Worm (Caenorhabditis elegans) whole organism, early embryonic: ENCODE data around the gene F49C12.15.
"Not testable (repeated sequence)": the region's sequence is repeated elsewhere in the genome, so short reads cannot be mapped to it uniquely, and the experiment has no call there.

ENCODE experiments used
- F13C5.2 ChIP-seq: sonication (generic microtip); optimal IDR thresholded peaks from 2 replicates; lab custom pipeline; 2017; ENCODE audit warnings: mild to moderate bottlenecking, missing genetic modification characterization, inconsistent platforms, missing compliant biosample characterization
- aly-1 ChIP-seq: sonication (generic microtip); optimal IDR thresholded peaks from 2 replicates; lab custom pipeline; 2016; ENCODE audit warnings: missing genetic modification characterization, missing compliant biosample characterization
- ama-1 ChIP-seq: fragments of 150-350 bp; optimal IDR thresholded peaks from 2 replicates; lab custom pipeline; 2014
- ceh-13 ChIP-seq: fragments of 200-800 bp; sonication (Bioruptor generic); optimal IDR thresholded peaks from 2 replicates; lab custom pipeline; 2018; ENCODE audit warnings: mild to moderate bottlenecking, missing genetic modification characterization, missing compliant biosample characterization
- ceh-36 ChIP-seq: sonication (generic microtip); optimal IDR thresholded peaks from 2 replicates; lab custom pipeline; 2016; ENCODE audit warnings: missing genetic modification characterization, inconsistent platforms, missing compliant biosample characterization
- ets-7 ChIP-seq: sonication (generic microtip); optimal IDR thresholded peaks from 2 replicates; lab custom pipeline; 2016; ENCODE audit warnings: missing genotype, missing genetic modification characterization, missing compliant biosample characterization
- flt-1 ChIP-seq: fragments of 200-800 bp; sonication (Bioruptor generic); IDR thresholded peaks from 2 replicates; pipeline ENCODE4 v1.3.6; 2022; ENCODE audit warnings: missing genetic modification characterization, missing compliant biosample characterization
- hmbx-1 ChIP-seq: sonication (generic microtip); optimal IDR thresholded peaks from 2 replicates; lab custom pipeline; 2016; ENCODE audit warnings: mild to moderate bottlenecking, missing genetic modification characterization, missing compliant biosample characterization
- hmg-4 ChIP-seq: fragments of 200-800 bp; sonication (Bioruptor generic); optimal IDR thresholded peaks from 2 replicates; lab custom pipeline; 2018; ENCODE audit warnings: mild to moderate bottlenecking, missing genetic modification characterization, missing compliant biosample characterization
- hnd-1 ChIP-seq: sonication (generic microtip); optimal IDR thresholded peaks from 2 replicates; lab custom pipeline; 2016; ENCODE audit warnings: missing genetic modification characterization, missing compliant biosample characterization
- pes-1 ChIP-seq: fragments of 200-800 bp; sonication (Bioruptor generic); IDR thresholded peaks from 2 replicates; pipeline ENCODE4 v1.3.6; 2022; ENCODE audit warnings: missing genetic modification reagents, missing genetic modification characterization, missing compliant biosample characterization
- scrt-1 ChIP-seq: fragments of 200-800 bp; sonication (Bioruptor generic); IDR thresholded peaks from 2 replicates; pipeline ENCODE4 v1.3.6; 2022; ENCODE audit warnings: missing genetic modification characterization, missing compliant biosample characterization
- sea-1 ChIP-seq: fragments of 200-800 bp; sonication (Bioruptor generic); conservative IDR thresholded peaks from 2 replicates; pipeline ENCODE4 v1.3.6; 2022; ENCODE audit warnings: missing genetic modification characterization, missing compliant biosample characterization
- tbx-11 ChIP-seq: fragments of 200-800 bp; sonication (Bioruptor generic); IDR thresholded peaks from 2 replicates; pipeline ENCODE4 v1.3.6; 2022; ENCODE audit warnings: missing genetic modification characterization, missing compliant biosample characterization
- tbx-37 ChIP-seq: fragments of 200-800 bp; sonication (Bioruptor generic); conservative IDR thresholded peaks from 2 replicates; pipeline ENCODE4 v1.3.6; 2022; ENCODE audit warnings: missing genetic modification reagents, missing genetic modification characterization, missing compliant biosample characterization
- tra-4 ChIP-seq: sonication (generic microtip); optimal IDR thresholded peaks from 2 replicates; lab custom pipeline; 2017; ENCODE audit warnings: missing genetic modification characterization, missing compliant biosample characterization

The F49C12.15 gene

DNA sequence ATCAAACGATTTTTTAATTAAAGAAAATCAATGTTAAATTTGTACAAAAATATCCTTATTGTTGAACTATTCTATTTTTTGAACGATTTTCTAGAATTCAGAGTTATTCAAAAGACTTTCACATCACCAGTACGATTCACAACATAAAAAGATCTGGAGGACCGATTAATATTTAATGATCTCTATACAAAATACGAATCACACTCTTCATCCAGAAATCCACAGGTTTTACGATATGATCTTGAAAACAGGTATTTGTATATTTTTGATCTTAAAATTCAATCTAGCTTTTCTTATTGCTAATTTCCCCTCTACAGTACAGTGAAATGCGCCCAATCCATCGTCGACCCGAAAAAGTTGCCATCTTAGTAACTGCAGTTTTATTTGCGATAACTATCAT lies 19.6 kb upstream of the F49C12.15 start, which contains the start of gene F49C12.5:
Gene F49C12.5 (plus strand): TSS at position 301 of the 400 bp plus-strand sequence.
- TF ChIP-seq ceh-36 (no peak), ama-1 (lab: Kevin White, UChicago) (no peak), tbx-37 (GFP tag; lab: Robert Waterston, UW) (no peak), flt-1 (GFP tag; lab: Robert Waterston, UW) (no peak), hmg-4 (GFP tag; lab: Kevin White, UChicago) (no peak), pes-1 (no peak), ets-7 (tag; lab: Kevin White, UChicago) (no peak), hnd-1 (no peak), tbx-11 (GFP tag; lab: Robert Waterston, UW) (no peak), F13C5.2 (tag; lab: Kevin White, UChicago) (no peak)

DNA sequence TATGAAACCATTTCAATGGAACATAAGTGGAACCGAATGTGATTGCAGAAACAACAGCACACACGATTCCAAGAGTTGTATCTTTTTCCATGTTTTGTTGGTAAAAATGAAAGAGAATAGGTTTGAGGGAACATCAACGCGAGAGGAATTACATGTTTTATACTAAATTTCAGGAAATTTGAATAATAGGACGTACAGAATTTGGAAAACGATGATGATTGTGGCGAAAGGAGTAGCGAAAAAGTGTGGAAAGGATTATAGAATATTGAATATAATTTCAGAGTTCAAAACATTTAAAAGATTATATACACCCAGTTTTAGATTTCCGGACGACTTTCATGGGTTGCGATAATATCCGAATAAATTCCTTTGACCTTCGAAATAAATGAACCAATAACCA lies 15.3 kb upstream of the F49C12.15 start, which contains the start of gene F49C12.6:
Gene F49C12.6 (minus strand): TSS at position 101 of the 400 bp plus-strand sequence.
- no peak for TF ChIP-seq tbx-11 (GFP tag; lab: Robert Waterston, UW)
- TF ChIP-seq flt-1 (GFP tag; lab: Robert Waterston, UW): no peak
- no peak for TF ChIP-seq ama-1 (lab: Kevin White, UChicago)
- no peak for TF ChIP-seq tbx-37 (GFP tag; lab: Robert Waterston, UW)
- no peak for TF ChIP-seq hmg-4 (GFP tag; lab: Kevin White, UChicago)
- no peak for TF ChIP-seq ceh-36
- no peak for TF ChIP-seq tra-4 (tag; lab: Kevin White, UChicago)
- no peak for TF ChIP-seq hmbx-1 (tag; lab: Kevin White, UChicago)

DNA sequence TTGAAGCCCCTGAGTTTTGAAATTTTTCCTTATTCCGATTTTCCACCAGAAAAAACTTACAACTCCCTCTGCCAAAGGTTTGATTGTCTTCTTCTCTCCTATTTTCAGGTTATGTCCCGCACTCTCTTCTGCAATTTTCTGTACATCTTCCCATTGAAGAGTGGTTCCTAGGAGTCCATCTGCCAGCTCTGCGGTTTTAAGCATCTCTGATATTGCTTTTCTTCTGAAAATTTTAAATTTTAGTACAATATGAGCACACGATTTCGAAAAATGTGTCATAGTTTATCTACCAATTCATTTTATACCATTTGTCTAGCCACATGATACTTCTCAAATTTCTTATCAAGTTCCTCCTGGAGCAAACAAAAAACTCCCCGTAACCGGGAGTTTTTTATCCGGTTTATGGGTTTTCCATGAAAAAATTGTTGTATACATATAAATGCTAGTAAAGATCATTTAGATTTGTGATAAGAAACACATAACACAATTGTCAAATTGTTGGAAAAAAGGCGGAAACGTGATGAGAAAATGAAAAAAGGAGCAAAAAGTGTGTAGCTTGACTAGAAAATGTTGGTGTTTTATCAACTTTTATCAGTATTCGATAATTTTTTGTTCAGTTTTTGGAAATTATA lies 13.2 kb upstream of the F49C12.15 start:
- no peak for TF ChIP-seq tbx-11 (GFP tag; lab: Robert Waterston, UW)
- no peak for TF ChIP-seq pes-1
- no peak for TF ChIP-seq ceh-13 (GFP tag; lab: Kevin White, UChicago)
- TF ChIP-seq scrt-1 (GFP tag; lab: Robert Waterston, UW): no peak

DNA sequence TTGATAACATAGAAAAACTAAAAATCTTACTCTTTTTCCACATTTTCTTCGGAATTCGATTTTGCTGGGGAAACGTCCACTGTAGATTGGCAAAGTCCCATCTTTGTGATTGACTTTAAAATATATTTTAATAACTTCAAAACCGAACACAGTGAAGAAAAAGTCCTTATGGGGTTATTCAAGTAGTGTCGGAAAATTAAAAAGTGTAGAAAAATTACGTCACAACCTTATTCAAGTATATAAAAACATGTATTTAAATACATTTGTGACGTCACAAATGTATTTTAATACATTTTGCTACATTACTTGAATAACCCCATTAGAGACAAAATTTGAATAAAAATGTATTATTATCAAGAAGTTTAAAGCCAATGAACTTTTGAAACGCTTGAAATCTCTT lies 11.4 kb upstream of the F49C12.15 start, which contains the start of gene F49C12.7:
Gene F49C12.7 (minus strand): TSS at position 101 of the 400 bp plus-strand sequence.
- not testable (repeated sequence) for TF ChIP-seq flt-1 (GFP tag; lab: Robert Waterston, UW); ets-7 (tag; lab: Kevin White, UChicago); ceh-36

DNA sequence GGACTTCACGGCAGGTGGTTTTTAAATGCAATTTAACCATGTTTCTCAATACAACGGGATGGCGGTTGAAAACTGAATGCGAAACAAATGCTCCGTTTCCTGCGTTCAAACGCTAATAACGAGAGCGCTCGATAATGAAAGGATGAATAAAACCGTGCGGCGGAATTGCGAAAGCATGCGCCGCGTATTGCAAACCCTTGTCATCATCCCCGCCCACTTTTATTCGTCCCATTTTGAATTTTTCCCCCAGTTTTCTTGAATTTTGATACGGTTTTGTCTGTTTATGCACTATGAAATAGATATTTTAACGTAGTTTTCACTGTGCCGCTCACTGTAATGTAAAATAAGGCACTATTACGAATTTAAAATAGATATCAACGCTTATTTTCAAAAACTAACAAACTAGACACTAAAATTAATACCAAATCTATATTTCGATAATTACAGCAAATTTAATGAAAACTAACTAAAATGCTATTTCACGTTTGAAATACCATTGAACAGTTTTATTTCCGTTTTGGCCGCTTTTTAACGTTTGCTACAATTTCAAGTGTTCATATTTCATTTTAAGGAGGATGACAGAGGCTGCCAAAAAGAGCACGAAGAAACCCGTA lies 8.1 kb upstream of the F49C12.15 start, which contains the start of the genes F49C12.9 and rpn-7:
Gene F49C12.9 (minus strand): TSS at position 148 of the 614 bp plus-strand sequence.
Gene rpn-7 (plus strand): TSS at position 564 of the 614 bp plus-strand sequence.
- TF ChIP-seq aly-1 (tag; lab: Kevin White, UChicago) (peak; percentile 38), scrt-1 (GFP tag; lab: Robert Waterston, UW) (peak; percentile 65; the same call in 1 of the 2 replicates), ceh-36 (peak; percentile 58), ets-7 (tag; lab: Kevin White, UChicago) (peak; percentile 63), hmg-4 (GFP tag; lab: Kevin White, UChicago) (no peak), ama-1 (lab: Kevin White, UChicago) (no peak), tbx-11 (GFP tag; lab: Robert Waterston, UW) (peak; percentile 62; the same call in 1 of the 2 replicates), flt-1 (GFP tag; lab: Robert Waterston, UW) (no peak; the same call in 1 of the 2 replicates), sea-1 (GFP tag; lab: Robert Waterston, UW) (peak; percentile 68), pes-1 (no peak; the same call in 1 of the 2 replicates), ceh-13 (GFP tag; lab: Kevin White, UChicago) (peak; percentile 15), tbx-37 (GFP tag; lab: Robert Waterston, UW) (peak; percentile 43; the same call in 1 of the 2 replicates), F13C5.2 (tag; lab: Kevin White, UChicago) (peak; percentile 91)

DNA sequence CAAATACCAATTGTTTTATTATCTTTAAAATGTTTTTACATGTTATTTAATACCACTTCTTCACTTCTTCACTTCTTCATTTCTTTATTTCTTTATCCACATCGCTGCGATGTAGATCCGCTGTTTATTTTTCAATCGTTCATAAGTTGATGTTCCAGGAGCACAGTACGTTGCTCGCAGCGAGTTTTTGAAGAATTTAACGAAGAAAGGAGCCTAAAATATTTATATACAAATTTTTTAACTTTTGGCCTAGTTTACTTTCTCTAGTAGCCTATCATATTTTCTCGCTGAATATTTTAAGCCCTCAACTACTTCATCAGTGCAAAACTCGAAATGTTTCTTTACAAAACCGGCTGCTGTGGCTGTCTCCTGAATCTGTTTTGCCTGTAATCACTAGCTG lies 6.1 kb upstream of the F49C12.15 start:
- TF ChIP-seq hmg-4 (GFP tag; lab: Kevin White, UChicago): no peak
- no peak for TF ChIP-seq ceh-13 (GFP tag; lab: Kevin White, UChicago)
- no peak for TF ChIP-seq tbx-37 (GFP tag; lab: Robert Waterston, UW)
- TF ChIP-seq tra-4 (tag; lab: Kevin White, UChicago): no peak
- TF ChIP-seq ceh-36: no peak
- TF ChIP-seq pes-1: no peak
- TF ChIP-seq flt-1 (GFP tag; lab: Robert Waterston, UW): no peak
- TF ChIP-seq scrt-1 (GFP tag; lab: Robert Waterston, UW): no peak
- TF ChIP-seq aly-1 (tag; lab: Kevin White, UChicago): no peak

DNA sequence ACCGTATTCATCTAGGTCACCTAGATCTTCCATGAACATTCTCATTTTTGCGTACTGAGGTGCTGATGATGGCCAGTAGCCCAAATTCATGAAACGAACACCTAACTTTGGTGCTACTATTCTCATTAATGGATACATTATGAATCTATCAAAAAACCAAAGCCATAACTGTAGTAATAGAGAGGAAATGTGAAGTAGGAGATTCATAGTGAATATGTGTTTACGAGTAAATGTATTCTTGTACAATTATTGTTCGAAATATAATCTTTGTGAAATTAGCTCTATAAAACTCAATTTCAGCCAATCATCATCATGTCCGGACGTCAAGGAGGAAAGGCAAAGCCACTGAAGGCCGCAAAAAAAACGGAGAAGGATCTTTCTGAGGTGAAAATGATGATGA lies 5.2 kb upstream of the F49C12.15 start, which contains the start of the genes F49C12.11 and nemt-1:
Gene F49C12.11 (plus strand): TSS at position 301 of the 400 bp plus-strand sequence.
Gene nemt-1 (minus strand): TSS at position 360 of the 400 bp plus-strand sequence.
- TF ChIP-seq tbx-11 (GFP tag; lab: Robert Waterston, UW): no peak
- TF ChIP-seq pes-1: no peak
- TF ChIP-seq ama-1 (lab: Kevin White, UChicago): no peak
- TF ChIP-seq ceh-36: no peak
- no peak for TF ChIP-seq hmbx-1 (tag; lab: Kevin White, UChicago)
- TF ChIP-seq aly-1 (tag; lab: Kevin White, UChicago): no peak

DNA sequence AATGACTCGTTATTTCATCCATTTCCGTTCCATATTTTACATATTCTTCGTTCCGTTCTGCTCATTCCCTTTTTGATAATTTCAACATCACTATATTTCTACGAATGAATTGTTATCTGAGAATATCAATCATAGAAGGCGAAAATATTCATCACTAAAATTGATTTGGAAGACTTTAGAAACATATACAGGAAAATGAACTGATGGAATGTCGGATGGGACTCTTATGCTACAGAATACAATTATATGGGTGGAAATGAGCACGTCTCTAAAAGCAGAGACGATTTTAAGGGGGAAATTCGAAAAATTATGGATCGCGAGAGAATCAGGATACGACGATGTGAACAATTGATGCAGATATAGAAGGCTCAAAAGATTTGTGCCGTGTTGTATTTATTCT lies 4.2 kb upstream of the F49C12.15 start:
- no peak for TF ChIP-seq F13C5.2 (tag; lab: Kevin White, UChicago)
- no peak for TF ChIP-seq hnd-1
- TF ChIP-seq aly-1 (tag; lab: Kevin White, UChicago): no peak
- no peak for TF ChIP-seq ama-1 (lab: Kevin White, UChicago)
- no peak for TF ChIP-seq tbx-37 (GFP tag; lab: Robert Waterston, UW)
- no peak for TF ChIP-seq sea-1 (GFP tag; lab: Robert Waterston, UW)
- TF ChIP-seq flt-1 (GFP tag; lab: Robert Waterston, UW): no peak
- TF ChIP-seq pes-1: no peak
- no peak for TF ChIP-seq tbx-11 (GFP tag; lab: Robert Waterston, UW)
- no peak for TF ChIP-seq scrt-1 (GFP tag; lab: Robert Waterston, UW)
